Fruit fly (Drosophila melanogaster): ENCODE data around the gene CG4452.

DNA sequence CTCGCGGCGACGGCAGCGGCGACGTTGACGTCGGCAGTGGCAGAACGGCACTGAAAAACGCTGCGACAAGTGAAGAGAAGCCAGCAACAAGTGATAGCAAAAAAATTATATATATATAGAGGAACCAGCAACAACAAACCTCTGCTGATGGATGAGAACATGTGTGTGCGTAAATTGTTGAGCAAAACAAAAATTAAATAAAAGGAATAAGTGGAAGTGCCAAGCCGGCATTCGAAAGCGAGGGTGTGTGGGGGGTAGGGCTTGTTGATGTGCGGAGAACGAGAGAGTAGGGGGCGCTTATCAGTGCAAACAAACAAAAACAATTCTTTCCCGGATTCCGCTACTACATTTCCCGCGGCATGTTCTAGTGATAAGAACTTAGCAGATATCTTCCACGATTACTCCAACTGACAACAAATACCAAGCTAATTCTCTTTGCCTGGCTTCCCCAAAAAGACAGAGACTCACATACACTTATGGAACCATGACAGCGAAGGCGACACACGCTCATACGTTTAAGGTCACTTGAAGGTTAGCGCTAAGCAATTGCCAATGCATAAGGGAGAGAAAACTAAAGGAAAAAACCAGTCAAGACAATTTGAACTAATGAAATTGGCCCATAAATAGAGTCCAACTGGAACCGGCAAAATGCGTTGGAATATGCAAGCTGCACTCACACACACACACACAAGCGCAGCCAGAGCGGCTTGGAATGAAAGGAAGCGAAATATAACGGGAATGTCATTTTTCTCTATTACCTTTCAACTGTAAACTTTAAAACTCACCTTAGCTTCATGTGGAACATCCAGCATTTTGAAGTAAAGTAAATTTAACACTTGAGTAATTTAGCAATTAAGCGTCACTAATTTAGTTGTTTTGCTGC lies 9.1 kb upstream of the CG4452 start:
- TF ChIP-seq h (optimal IDR thresholded peaks at IDR 0.05) (no peak), insv (optimal IDR thresholded peaks at IDR 0.05) (no peak), psq (optimal IDR thresholded peaks at IDR 0.05) (no peak), Myc (optimal IDR thresholded peaks at IDR 0.05) (no peak), ttk (optimal IDR thresholded peaks at IDR 0.05) (no peak), Sin3A (optimal IDR thresholded peaks at IDR 0.05) (no peak)

Measured in Kc167 (cell line).